Fruit fly (Drosophila melanogaster) whole organism, embryonic: ENCODE measurements around the gene Glyat.

Source experiments
- CG10979 ChIP-seq: fragments of 200-800 bp; sonication (Bioruptor generic); optimal IDR thresholded peaks from 2 replicates; lab custom pipeline; 2018; ENCODE audit warnings: missing biosample characterization, mild to moderate bottlenecking, missing genetic modification characterization, moderate library complexity
- CG16815 ChIP-seq: fragments of 200-800 bp; sonication (Bioruptor generic); optimal IDR thresholded peaks from 3 replicates; lab custom pipeline; 2017; ENCODE audit warnings: missing biosample characterization, mild to moderate bottlenecking, missing genetic modification characterization
- CG2116 ChIP-seq: fragments of 200-800 bp; sonication (Bioruptor generic); optimal IDR thresholded peaks from 3 replicates; lab custom pipeline; 2018; ENCODE audit warnings: missing biosample characterization, mild to moderate bottlenecking, missing genetic modification characterization
- CG32772 ChIP-seq: fragments of 200-800 bp; sonication (Bioruptor generic); IDR thresholded peaks from 2 replicates; pipeline ENCODE4 v1.3.6; 2022; ENCODE audit warnings: missing biosample characterization, missing genetic modification characterization
- CG7928 ChIP-seq: fragments of 200-800 bp; sonication (Bioruptor generic); optimal IDR thresholded peaks from 2 replicates; lab custom pipeline; 2017; ENCODE audit warnings: missing biosample characterization, mild to moderate bottlenecking, missing genetic modification characterization
- CG8359 ChIP-seq: fragments of 200-800 bp; sonication (Bioruptor generic); optimal IDR thresholded peaks from 2 replicates; lab custom pipeline; 2017; ENCODE audit warnings: missing biosample characterization, mild to moderate bottlenecking, missing genetic modification characterization, borderline replicate concordance
- Lhr ChIP-seq: fragments of 200-800 bp; sonication (Bioruptor generic); optimal IDR thresholded peaks from 3 replicates; lab custom pipeline; 2017; ENCODE audit warnings: mild to moderate bottlenecking, missing biosample characterization, missing genetic modification reagents, missing genetic modification characterization
- Lpt ChIP-seq: fragments of >200 bp; optimal IDR thresholded peaks from 2 replicates; lab custom pipeline; 2018; ENCODE audit warnings: missing biosample characterization, missing genetic modification characterization
- croc ChIP-seq: fragments of 200-800 bp; sonication (Bioruptor generic); conservative IDR thresholded peaks from 3 replicates; pipeline ENCODE4 v1.3.6; 2022; ENCODE audit warnings: missing biosample characterization, missing genetic modification characterization
- gem ChIP-seq: fragments of 200-800 bp; sonication (Bioruptor generic); optimal IDR thresholded peaks from 2 replicates; lab custom pipeline; 2019; ENCODE audit warnings: missing biosample characterization, mild to moderate bottlenecking, missing genetic modification characterization, moderate library complexity
- mam ChIP-seq: fragments of 200-800 bp; sonication (Bioruptor generic); optimal IDR thresholded peaks from 3 replicates; lab custom pipeline; 2016; ENCODE audit warnings: missing biosample characterization, missing genetic modification characterization
- mld ChIP-seq: fragments of 200-800 bp; sonication (Bioruptor generic); IDR thresholded peaks from 3 replicates; pipeline ENCODE4 v1.3.6; 2022; ENCODE audit warnings: missing biosample characterization, missing genetic modification characterization; ENCODE audit not compliant: partially characterized antibody
- so ChIP-seq: fragments of 200-800 bp; sonication (Bioruptor generic); IDR thresholded peaks from 3 replicates; pipeline ENCODE4 v1.3.6; 2022; ENCODE audit warnings: missing biosample characterization, missing genetic modification characterization

dm6 chr2L:8024325-8024724, 13.9 kb upstream of the Glyat start:
- no peak for TF ChIP-seq croc (GFP tag; lab: Robert Waterston, UW)
- TF ChIP-seq CG2116 (GFP tag; lab: Kevin White, UChicago) = no peak
- TF ChIP-seq Lhr (GFP tag; lab: Kevin White, UChicago) = no peak
- no peak for TF ChIP-seq gem (tag; lab: Kevin White, UChicago)
- TF ChIP-seq so (GFP tag; lab: Robert Waterston, UW) = no peak
- TF ChIP-seq CG8359 (GFP tag; lab: Kevin White, UChicago) = no peak
- peak; percentile 47 for TF ChIP-seq CG10979 (tag; lab: Kevin White, UChicago)
- TF ChIP-seq CG16815 = no peak
- no peak for TF ChIP-seq mam (GFP tag; lab: Kevin White, UChicago)
- TF ChIP-seq CG7928 = no peak
- no peak for TF ChIP-seq CG32772 (GFP tag; lab: Robert Waterston, UW)
- no peak for TF ChIP-seq Lpt (GFP tag; lab: Kevin White, UChicago)
- TF ChIP-seq mld = no peak
